Fruit fly (Drosophila melanogaster): ENCODE measurements around the gene CG6659.

- TF ChIP-seq cic (GFP tag; optimal IDR thresholded peaks at IDR 0.05), result no peak
- TF ChIP-seq Mnt (GFP tag; optimal IDR thresholded peaks at IDR 0.05), result no peak
- TF ChIP-seq CG5204 (GFP tag; optimal IDR thresholded peaks at IDR 0.05), result no peak
- TF ChIP-seq CG11617 (GFP tag; optimal IDR thresholded peaks at IDR 0.05), result no peak
- no peak for TF ChIP-seq Crg-1 (GFP tag; optimal IDR thresholded peaks at IDR 0.05)
These were observed 20.7 kb downstream of the CG6659 start for dm6 chrX:18636275-18636947.

All from whole organism, adult.